Worm (Caenorhabditis elegans): ENCODE results near the gene srd-46.

DNA sequence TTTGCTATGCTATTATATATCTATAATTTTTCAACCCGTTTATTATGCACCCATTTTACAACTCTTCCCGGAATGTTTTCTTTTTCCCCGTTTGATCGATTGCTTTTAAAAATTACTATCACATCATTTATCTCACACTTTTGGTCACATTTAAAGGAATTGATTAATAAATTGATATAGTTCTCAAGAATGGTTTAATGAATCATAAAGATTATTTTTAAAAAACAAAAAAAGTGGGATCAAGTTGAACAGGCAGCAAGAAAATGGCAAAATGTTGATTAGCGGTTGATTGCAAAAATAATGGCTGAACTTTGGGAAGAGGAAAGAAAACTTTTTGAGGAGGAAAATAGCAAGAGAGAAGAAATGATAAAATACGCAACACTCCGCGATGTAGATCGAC, 32.1 kb upstream of the srd-46 start, which contains the start of gene W06D11.5:
- TF ChIP-seq him-1 (tag; optimal IDR thresholded peaks at IDR 0.05) (no peak), W03F9.2 (tag; optimal IDR thresholded peaks at IDR 0.05) (no peak), dao-5 (tag; optimal IDR thresholded peaks at IDR 0.05) (no peak)

Measured in whole organism, L4/young adult.